Fruit fly (Drosophila melanogaster): Measurements from ENCODE around the gene btsz.

DNA sequence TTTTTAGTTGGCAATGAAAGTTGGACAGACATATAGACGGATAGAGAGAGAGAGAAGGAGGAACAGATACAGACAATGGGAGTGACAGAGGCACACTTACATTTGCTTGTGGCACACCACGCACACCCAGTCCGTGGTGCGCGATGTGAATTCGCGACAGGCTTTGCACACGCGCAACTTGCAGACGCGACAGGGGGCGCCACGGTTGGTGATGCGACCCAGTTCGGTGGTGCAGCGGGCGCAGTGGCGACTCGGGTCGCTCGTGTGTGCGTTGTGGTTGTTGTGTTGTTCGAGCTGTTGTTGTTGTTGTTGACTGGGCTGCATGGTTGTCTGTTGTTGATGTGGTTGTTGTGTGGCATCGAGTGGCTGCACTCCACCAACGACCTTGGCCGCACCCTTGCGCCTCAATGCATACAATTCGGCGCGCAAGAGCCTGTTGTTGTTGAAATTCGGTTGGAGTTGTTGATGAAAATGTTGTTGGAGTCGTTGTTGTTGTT is 45.0 kb downstream of the btsz start:
- TF ChIP-seq CG3032 (tag; optimal IDR thresholded peaks at IDR 0.05) (no peak), dac (GFP tag; optimal IDR thresholded peaks at IDR 0.05) (no peak), ss (GFP tag; optimal IDR thresholded peaks at IDR 0.05) (no peak), Gug (GFP tag; IDR thresholded peaks at IDR 0.05) (no peak), svp (GFP tag) (no peak)

Measured in whole organism, prepupa.